Worm (Caenorhabditis elegans) whole organism, early embryonic: ENCODE measurements around the gene fkh-4.
"Not testable (repeated sequence)": the region's sequence is repeated elsewhere in the genome, so short reads cannot be mapped to it uniquely, and the experiment has no call there.

ENCODE experiments used
- B0310.2 ChIP-seq: sonication (generic microtip); optimal IDR thresholded peaks from 2 replicates; lab custom pipeline; 2016; ENCODE audit warnings: mild to moderate bottlenecking, missing genetic modification characterization, missing compliant biosample characterization
- F13C5.2 ChIP-seq: sonication (generic microtip); optimal IDR thresholded peaks from 2 replicates; lab custom pipeline; 2017; ENCODE audit warnings: mild to moderate bottlenecking, missing genetic modification characterization, inconsistent platforms, missing compliant biosample characterization
- aly-1 ChIP-seq: sonication (generic microtip); optimal IDR thresholded peaks from 2 replicates; lab custom pipeline; 2016; ENCODE audit warnings: missing genetic modification characterization, missing compliant biosample characterization
- ama-1 ChIP-seq: fragments of 150-350 bp; optimal IDR thresholded peaks from 2 replicates; lab custom pipeline; 2014
- ceh-13 ChIP-seq: fragments of 200-800 bp; sonication (Bioruptor generic); optimal IDR thresholded peaks from 2 replicates; lab custom pipeline; 2018; ENCODE audit warnings: mild to moderate bottlenecking, missing genetic modification characterization, missing compliant biosample characterization
- ceh-36 ChIP-seq: sonication (generic microtip); optimal IDR thresholded peaks from 2 replicates; lab custom pipeline; 2016; ENCODE audit warnings: missing genetic modification characterization, inconsistent platforms, missing compliant biosample characterization
- ets-7 ChIP-seq: sonication (generic microtip); optimal IDR thresholded peaks from 2 replicates; lab custom pipeline; 2016; ENCODE audit warnings: missing genotype, missing genetic modification characterization, missing compliant biosample characterization
- flt-1 ChIP-seq: fragments of 200-800 bp; sonication (Bioruptor generic); IDR thresholded peaks from 2 replicates; pipeline ENCODE4 v1.3.6; 2022; ENCODE audit warnings: missing genetic modification characterization, missing compliant biosample characterization
- hmbx-1 ChIP-seq: sonication (generic microtip); optimal IDR thresholded peaks from 2 replicates; lab custom pipeline; 2016; ENCODE audit warnings: mild to moderate bottlenecking, missing genetic modification characterization, missing compliant biosample characterization
- hmg-4 ChIP-seq: fragments of 200-800 bp; sonication (Bioruptor generic); optimal IDR thresholded peaks from 2 replicates; lab custom pipeline; 2018; ENCODE audit warnings: mild to moderate bottlenecking, missing genetic modification characterization, missing compliant biosample characterization
- hnd-1 ChIP-seq: sonication (generic microtip); optimal IDR thresholded peaks from 2 replicates; lab custom pipeline; 2016; ENCODE audit warnings: missing genetic modification characterization, missing compliant biosample characterization
- pes-1 ChIP-seq: fragments of 200-800 bp; sonication (Bioruptor generic); IDR thresholded peaks from 2 replicates; pipeline ENCODE4 v1.3.6; 2022; ENCODE audit warnings: missing genetic modification reagents, missing genetic modification characterization, missing compliant biosample characterization
- scrt-1 ChIP-seq: fragments of 200-800 bp; sonication (Bioruptor generic); IDR thresholded peaks from 2 replicates; pipeline ENCODE4 v1.3.6; 2022; ENCODE audit warnings: missing genetic modification characterization, missing compliant biosample characterization
- sea-1 ChIP-seq: fragments of 200-800 bp; sonication (Bioruptor generic); conservative IDR thresholded peaks from 2 replicates; pipeline ENCODE4 v1.3.6; 2022; ENCODE audit warnings: missing genetic modification characterization, missing compliant biosample characterization
- tbx-11 ChIP-seq: fragments of 200-800 bp; sonication (Bioruptor generic); IDR thresholded peaks from 2 replicates; pipeline ENCODE4 v1.3.6; 2022; ENCODE audit warnings: missing genetic modification characterization, missing compliant biosample characterization
- tbx-37 ChIP-seq: fragments of 200-800 bp; sonication (Bioruptor generic); conservative IDR thresholded peaks from 2 replicates; pipeline ENCODE4 v1.3.6; 2022; ENCODE audit warnings: missing genetic modification reagents, missing genetic modification characterization, missing compliant biosample characterization
- tra-4 ChIP-seq: sonication (generic microtip); optimal IDR thresholded peaks from 2 replicates; lab custom pipeline; 2017; ENCODE audit warnings: missing genetic modification characterization, missing compliant biosample characterization

The fkh-4 gene

ce11 chrX:13435790-13436472 lies 7.3 kb upstream of the fkh-4 start, which contains the start of gene jmjd-3.3:
TSS of gene jmjd-3.3 (plus strand) at chrX:13436422.
- TF ChIP-seq hmg-4 (GFP tag; lab: Kevin White, UChicago): no peak
- no peak for TF ChIP-seq ceh-36 (tag; lab: Kevin White, UChicago)
- no peak for TF ChIP-seq flt-1
- no peak for TF ChIP-seq tra-4 (tag; lab: Kevin White, UChicago)
- TF ChIP-seq ceh-13 (GFP tag; lab: Kevin White, UChicago): no peak
- no peak for TF ChIP-seq sea-1 (GFP tag; lab: Robert Waterston, UW)
- no peak for TF ChIP-seq scrt-1 (GFP tag; lab: Robert Waterston, UW)
- TF ChIP-seq F13C5.2 (tag; lab: Kevin White, UChicago): no peak
- TF ChIP-seq ets-7 (tag; lab: Kevin White, UChicago): no peak

DNA sequence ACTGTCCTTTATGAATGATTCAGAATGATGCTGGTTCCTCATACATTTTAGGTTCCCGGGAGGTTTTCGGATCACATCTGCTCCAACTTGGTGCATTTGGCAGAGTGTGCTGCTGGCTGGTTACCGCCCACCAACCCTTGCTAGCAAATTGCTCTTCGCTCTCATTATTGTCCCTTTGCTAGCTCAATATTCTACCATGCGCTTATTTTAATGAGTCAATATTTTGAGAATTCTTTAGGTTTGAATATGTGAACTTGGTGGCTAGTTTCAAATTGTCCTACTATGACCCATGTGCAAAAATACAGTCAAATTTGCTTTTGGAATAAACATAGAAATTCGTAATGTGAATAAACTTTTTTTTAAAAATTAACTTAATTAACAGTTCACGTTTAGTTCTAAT lies 6.5 kb upstream of the fkh-4 start:
- no peak for TF ChIP-seq B0310.2
- TF ChIP-seq flt-1: no peak
- no peak for TF ChIP-seq sea-1 (GFP tag; lab: Robert Waterston, UW)
- TF ChIP-seq tra-4 (tag; lab: Kevin White, UChicago): no peak
- no peak for TF ChIP-seq ama-1 (lab: Kevin White, UChicago)
- TF ChIP-seq ets-7 (tag; lab: Kevin White, UChicago): no peak
- no peak for TF ChIP-seq hmg-4 (GFP tag; lab: Kevin White, UChicago)
- TF ChIP-seq scrt-1 (GFP tag; lab: Robert Waterston, UW): no peak
- TF ChIP-seq ceh-13 (GFP tag; lab: Kevin White, UChicago): no peak
- TF ChIP-seq ceh-36 (tag; lab: Kevin White, UChicago): no peak
- TF ChIP-seq tbx-37 (GFP tag; lab: Robert Waterston, UW): no peak
- no peak for TF ChIP-seq pes-1 (GFP tag; lab: Robert Waterston, UW)
- no peak for TF ChIP-seq hmbx-1 (tag; lab: Kevin White, UChicago)
- no peak for TF ChIP-seq hnd-1 (tag; lab: Kevin White, UChicago)

DNA sequence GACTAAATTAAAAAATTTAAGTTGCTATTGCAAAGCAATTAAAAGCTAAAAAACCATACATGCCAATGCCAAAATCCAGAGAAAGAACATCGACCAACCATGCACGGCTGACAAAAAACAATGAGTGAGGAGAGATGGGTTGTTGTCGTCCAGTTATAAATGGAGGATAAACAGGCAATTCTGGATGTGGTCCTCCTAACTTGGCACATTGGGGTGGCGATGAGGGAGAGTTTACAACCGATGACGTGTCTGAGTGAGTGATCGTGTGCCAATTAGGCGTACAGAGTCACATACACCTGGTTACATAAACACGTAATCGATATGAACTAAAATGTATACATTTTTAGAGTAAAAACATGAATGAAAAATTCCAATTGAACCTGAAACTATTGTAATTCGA lies 2.7 kb upstream of the fkh-4 start, which contains the start of gene C29F7.10:
C29F7.10 (minus strand) TSS at position 101 of the 400 bp plus-strand sequence.
- TF ChIP-seq pes-1 (GFP tag; lab: Robert Waterston, UW); B0310.2; aly-1 (tag; lab: Kevin White, UChicago): not testable (repeated sequence)

ce11 chrX:13423340-13423739 lies 5.3 kb downstream of the fkh-4 start, which contains the start of gene fkh-3:
TSS of gene fkh-3 (minus strand) at chrX:13423440.
- TF ChIP-seq B0310.2: no peak

DNA sequence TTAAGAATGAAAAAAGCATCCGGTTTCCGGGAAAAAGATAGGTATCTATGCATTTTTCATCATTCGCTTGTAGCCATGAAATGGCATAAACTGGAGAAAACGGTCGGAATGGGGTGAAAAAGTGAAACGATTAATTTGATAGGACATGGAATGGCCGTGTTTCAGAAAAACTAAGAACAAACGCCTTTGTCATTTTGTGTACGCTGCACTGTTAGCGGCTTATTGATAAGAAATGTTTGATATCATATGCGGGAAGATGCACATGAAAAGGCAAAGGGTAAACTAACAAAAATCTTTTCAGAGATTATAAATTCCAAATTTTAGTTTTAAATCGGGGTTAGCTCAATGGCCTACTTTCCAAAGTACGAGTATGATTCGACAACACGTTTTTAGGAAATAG lies 7.6 kb downstream of the fkh-4 start:
- TF ChIP-seq hnd-1 (tag; lab: Kevin White, UChicago): no peak
- no peak for TF ChIP-seq hmbx-1 (tag; lab: Kevin White, UChicago)
- no peak for TF ChIP-seq scrt-1 (GFP tag; lab: Robert Waterston, UW)
- no peak for TF ChIP-seq hmg-4 (GFP tag; lab: Kevin White, UChicago)
- TF ChIP-seq sea-1 (GFP tag; lab: Robert Waterston, UW): no peak
- TF ChIP-seq tbx-37 (GFP tag; lab: Robert Waterston, UW): no peak
- TF ChIP-seq pes-1 (GFP tag; lab: Robert Waterston, UW): no peak
- no peak for TF ChIP-seq ceh-13 (GFP tag; lab: Kevin White, UChicago)
- no peak for TF ChIP-seq ets-7 (tag; lab: Kevin White, UChicago)
- TF ChIP-seq F13C5.2 (tag; lab: Kevin White, UChicago): no peak
- no peak for TF ChIP-seq tbx-11
- no peak for TF ChIP-seq aly-1 (tag; lab: Kevin White, UChicago)

DNA sequence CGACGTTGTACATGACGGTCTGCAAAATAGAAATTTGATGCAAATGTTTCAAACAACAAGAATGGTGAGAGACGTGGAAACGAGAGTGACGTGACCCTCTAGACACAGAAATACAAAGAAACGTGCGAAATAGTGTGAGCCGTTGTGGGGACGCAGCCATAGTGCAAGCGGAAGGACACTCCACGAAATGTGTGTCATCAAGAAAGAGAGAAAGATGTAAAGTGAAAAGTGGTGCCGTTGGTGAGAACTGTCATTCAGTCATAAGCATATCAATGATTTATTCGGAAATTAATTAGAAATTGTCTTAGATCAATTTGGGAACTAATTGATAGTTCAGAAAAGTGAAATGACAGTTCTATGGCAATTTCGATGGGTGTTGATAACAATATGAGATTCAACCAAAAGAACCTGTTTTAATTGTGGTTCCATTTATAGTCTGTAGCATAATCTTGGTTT lies 8.7 kb downstream of the fkh-4 start, which contains the start of gene C29F7.3:
C29F7.3 (minus strand) TSS at position 51 of the 456 bp plus-strand sequence.
- TF ChIP-seq aly-1 (tag; lab: Kevin White, UChicago) (peak; percentile 6), pes-1 (GFP tag; lab: Robert Waterston, UW) (no peak)

DNA sequence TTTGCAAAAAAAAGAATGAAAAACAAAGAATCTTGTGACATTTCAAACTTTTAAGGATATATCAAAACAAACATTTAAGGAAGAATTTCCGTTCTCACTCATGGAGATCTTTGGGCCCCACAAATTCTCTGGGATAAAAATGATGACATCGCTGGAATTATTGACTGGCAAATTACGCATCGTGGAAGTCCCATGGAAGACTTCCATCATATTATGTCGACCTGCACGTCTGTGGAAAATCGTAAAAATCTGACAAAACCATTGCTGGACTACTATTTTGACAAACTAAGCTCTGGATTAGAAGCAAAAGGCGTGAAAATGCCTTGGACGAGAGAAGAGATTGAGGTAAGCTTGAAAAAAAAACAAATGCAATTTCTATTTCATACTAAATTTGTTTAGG lies 11.2 kb downstream of the fkh-4 start:
- TF ChIP-seq hmg-4 (GFP tag; lab: Kevin White, UChicago) (no peak), ceh-13 (GFP tag; lab: Kevin White, UChicago) (no peak), sea-1 (GFP tag; lab: Robert Waterston, UW) (no peak), tbx-37 (GFP tag; lab: Robert Waterston, UW) (no peak), ama-1 (lab: Kevin White, UChicago) (no peak), tra-4 (tag; lab: Kevin White, UChicago) (no peak), hnd-1 (tag; lab: Kevin White, UChicago) (no peak), ets-7 (tag; lab: Kevin White, UChicago) (no peak), aly-1 (tag; lab: Kevin White, UChicago) (no peak), flt-1 (no peak), pes-1 (GFP tag; lab: Robert Waterston, UW) (no peak), B0310.2 (no peak)

DNA sequence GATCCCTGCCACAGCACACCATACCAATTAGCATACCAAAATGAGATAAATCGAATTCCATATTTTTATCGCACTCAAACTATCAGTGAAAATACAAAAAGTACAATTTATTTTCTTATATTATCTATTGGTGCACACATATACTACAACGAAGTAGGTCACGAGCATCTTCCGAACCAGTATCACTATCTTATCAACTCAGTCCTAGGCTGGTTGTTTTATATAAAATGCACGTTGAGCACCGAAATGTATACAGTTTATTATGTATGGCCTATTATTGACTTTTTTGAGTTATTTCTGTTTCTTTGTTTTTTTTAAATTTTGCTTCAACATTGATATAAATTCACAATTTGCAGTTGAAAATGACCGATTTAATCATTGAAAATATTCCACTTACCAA lies 12.9 kb downstream of the fkh-4 start, which contains the start of gene C29F7.2:
C29F7.2 (plus strand) TSS at position 357 of the 400 bp plus-strand sequence.
- TF ChIP-seq hnd-1 (tag; lab: Kevin White, UChicago) (no peak), ama-1 (lab: Kevin White, UChicago) (no peak), hmg-4 (GFP tag; lab: Kevin White, UChicago) (no peak), tbx-11 (no peak), ets-7 (tag; lab: Kevin White, UChicago) (no peak), scrt-1 (GFP tag; lab: Robert Waterston, UW) (no peak), hmbx-1 (tag; lab: Kevin White, UChicago) (no peak), flt-1 (no peak), ceh-13 (GFP tag; lab: Kevin White, UChicago) (no peak), pes-1 (GFP tag; lab: Robert Waterston, UW) (no peak), B0310.2 (no peak), F13C5.2 (tag; lab: Kevin White, UChicago) (no peak)
